Worm (Caenorhabditis elegans): Measurements from ENCODE around the gene btbd-10.

The btbd-10 gene

ce11 chrII:4934954-4935353, 30.1 kb downstream of the btbd-10 start, which contains the start of gene gst-30 (continued):
- no peak for TF ChIP-seq lim-6 (tag; optimal IDR thresholded peaks at IDR 0.05)
- no peak for TF ChIP-seq nhr-11 (tag; optimal IDR thresholded peaks at IDR 0.05)
- TF ChIP-seq elt-2 (tag; optimal IDR thresholded peaks at IDR 0.05): no peak
- TF ChIP-seq pag-3 (tag; optimal IDR thresholded peaks at IDR 0.05; ENCODE audit: borderline replicate concordance): no peak

ce11 chrII:4935518-4935917, 30.7 kb downstream of the btbd-10 start, which contains the start of gene ZK546.5:
TSS of gene ZK546.5 (plus strand) at chrII:4935818.
- TF ChIP-seq nhr-11 (tag; optimal IDR thresholded peaks at IDR 0.05): no peak
- TF ChIP-seq ceh-48 (tag; optimal IDR thresholded peaks at IDR 0.05): peak; percentile 25
- TF ChIP-seq unc-42 (tag; optimal IDR thresholded peaks at IDR 0.05): peak; percentile 60

- TF ChIP-seq ama-1 (optimal IDR thresholded peaks at IDR 0.05) (no peak), ceh-24 (tag; optimal IDR thresholded peaks at IDR 0.05) (no peak), K02D7.2 (tag; optimal IDR thresholded peaks at IDR 0.05) (no peak), eyg-1 (tag; optimal IDR thresholded peaks at IDR 0.05) (no peak), zip-5 (tag; optimal IDR thresholded peaks at IDR 0.05) (no peak), dmd-4 (tag; optimal IDR thresholded peaks at IDR 0.05; ENCODE audit: borderline replicate concordance) (no peak), ceh-2 (tag; optimal IDR thresholded peaks at IDR 0.05) (no peak), ceh-6 (GFP tag; optimal IDR thresholded peaks at IDR 0.05) (no peak), lin-11 (tag; optimal IDR thresholded peaks at IDR 0.05) (no peak), ets-4 (tag; optimal IDR thresholded peaks at IDR 0.05) (no peak), ahr-1 (tag; optimal IDR thresholded peaks at IDR 0.05) (no peak), lim-6 (tag; optimal IDR thresholded peaks at IDR 0.05) (no peak), ceh-9 (tag; optimal IDR thresholded peaks at IDR 0.05) (no peak), pros-1 (tag; optimal IDR thresholded peaks at IDR 0.05) (no peak), hlh-13 (GFP tag; optimal IDR thresholded peaks at IDR 0.05) (no peak), ttx-3 (tag; optimal IDR thresholded peaks at IDR 0.05) (no peak), ceh-34 (tag; optimal IDR thresholded peaks at IDR 0.05) (no peak)
Measured at ce11 chrII:4937743-4938142, 32.9 kb downstream of the btbd-10 start, which contains the start of gene ZK546.4. TSS of gene ZK546.4 (plus strand) at chrII:4938043.

DNA sequence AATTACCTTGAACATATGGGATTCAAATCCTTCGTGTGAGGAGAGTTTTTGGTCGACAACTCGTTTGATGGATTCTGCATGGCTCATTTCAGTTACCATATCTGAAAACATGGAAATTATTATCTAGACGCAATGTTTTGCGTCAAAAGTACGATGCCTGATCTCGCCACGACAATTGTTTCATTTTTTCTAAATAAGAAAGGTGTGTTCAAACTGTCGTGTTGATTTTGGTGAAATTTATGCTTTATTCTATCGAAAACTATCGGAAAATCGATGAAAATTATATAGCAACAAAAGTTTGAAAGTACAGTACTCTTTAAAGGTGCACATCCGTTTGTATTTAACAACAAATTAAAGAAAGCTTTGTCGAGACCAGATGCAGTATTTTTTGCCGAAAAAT, 36.2 kb downstream of the btbd-10 start, which contains the start of gene cblc-1:
cblc-1 (minus strand) TSS at position 101 of the 400 bp plus-strand sequence.
- TF ChIP-seq lim-6 (tag; optimal IDR thresholded peaks at IDR 0.05) (no peak), gmeb-2 (tag; optimal IDR thresholded peaks at IDR 0.05) (no peak), nfya-1 (tag; optimal IDR thresholded peaks at IDR 0.05) (no peak), madf-2 (tag; optimal IDR thresholded peaks at IDR 0.05) (no peak), ceh-18 (tag; optimal IDR thresholded peaks at IDR 0.05) (no peak), ceh-6 (GFP tag; optimal IDR thresholded peaks at IDR 0.05) (no peak), hlh-30 (tag; optimal IDR thresholded peaks at IDR 0.05; ENCODE audit: insufficient read depth) (no peak), T23F11.4 (GFP tag; optimal IDR thresholded peaks at IDR 0.05) (no peak), unc-3 (GFP tag; conservative IDR thresholded peaks at IDR 0.05) (no peak), unc-3 (tag; optimal IDR thresholded peaks at IDR 0.05) (no peak), hlh-8 (tag; optimal IDR thresholded peaks at IDR 0.05) (no peak), zip-5 (tag; optimal IDR thresholded peaks at IDR 0.05) (no peak), ceh-48 (tag; optimal IDR thresholded peaks at IDR 0.05) (no peak), npax-4 (tag; optimal IDR thresholded peaks at IDR 0.05) (no peak), ama-1 (optimal IDR thresholded peaks at IDR 0.05) (no peak), lin-11 (tag; optimal IDR thresholded peaks at IDR 0.05) (no peak), odd-2 (tag; optimal IDR thresholded peaks at IDR 0.05) (no peak), pros-1 (tag; optimal IDR thresholded peaks at IDR 0.05) (no peak), nhr-232 (tag; optimal IDR thresholded peaks at IDR 0.05) (no peak), pag-3 (tag; optimal IDR thresholded peaks at IDR 0.05; ENCODE audit: borderline replicate concordance) (no peak)

- TF ChIP-seq ceh-9 (tag; optimal IDR thresholded peaks at IDR 0.05) (no peak), ceh-30 (tag; optimal IDR thresholded peaks at IDR 0.05) (no peak), pag-3 (tag; optimal IDR thresholded peaks at IDR 0.05; ENCODE audit: borderline replicate concordance) (no peak), T23F11.4 (GFP tag; optimal IDR thresholded peaks at IDR 0.05) (no peak), gmeb-2 (tag; optimal IDR thresholded peaks at IDR 0.05) (no peak), nfya-1 (tag; optimal IDR thresholded peaks at IDR 0.05) (no peak), ceh-34 (tag; optimal IDR thresholded peaks at IDR 0.05) (no peak), unc-42 (tag; optimal IDR thresholded peaks at IDR 0.05) (peak; percentile 5), lim-6 (tag; optimal IDR thresholded peaks at IDR 0.05) (no peak), pqm-1 (tag; optimal IDR thresholded peaks at IDR 0.05) (no peak), dve-1 (tag; optimal IDR thresholded peaks at IDR 0.05) (no peak), unc-3 (GFP tag; conservative IDR thresholded peaks at IDR 0.05) (no peak), unc-3 (tag; optimal IDR thresholded peaks at IDR 0.05) (no peak), hlh-6 (tag; optimal IDR thresholded peaks at IDR 0.05) (no peak), rnt-1 (tag; optimal IDR thresholded peaks at IDR 0.05) (peak; percentile 27), lin-11 (tag; optimal IDR thresholded peaks at IDR 0.05) (no peak), che-1 (tag; optimal IDR thresholded peaks at IDR 0.05) (no peak), tbx-7 (tag; optimal IDR thresholded peaks at IDR 0.05) (no peak)
Measured at ce11 chrII:4941541-4942206, 36.9 kb downstream of the btbd-10 start, which contains the start of gene ZK546.19. TSS of gene ZK546.19 (plus strand) at chrII:4941726.
